Worm (Caenorhabditis elegans) whole organism, L4 larva: ENCODE measurements around the gene C46A5.6.

Experiments used
- D1046.2 ChIP-seq: fragments of 200-800 bp; sonication (Bioruptor generic); IDR thresholded peaks from 2 replicates; pipeline ENCODE4 v1.3.6; 2022; ENCODE audit warnings: missing genetic modification characterization, missing compliant biosample characterization
- T20F7.1 ChIP-seq: fragments of 200-800 bp; sonication (Bioruptor generic); optimal IDR thresholded peaks from 2 replicates; lab custom pipeline; 2018; ENCODE audit warnings: mild to moderate bottlenecking, missing genetic modification characterization, missing compliant biosample characterization
- Y48G9A.11 ChIP-seq: fragments of 200-800 bp; sonication (Bioruptor generic); IDR thresholded peaks from 2 replicates; pipeline ENCODE4 v1.3.6; 2022; ENCODE audit warnings: missing genetic modification reagents, missing genetic modification characterization, missing compliant biosample characterization
- Y5F2A.4 ChIP-seq: fragments of 200-800 bp; sonication (Bioruptor generic); optimal IDR thresholded peaks from 2 replicates; lab custom pipeline; 2018; ENCODE audit warnings: mild to moderate bottlenecking, missing genetic modification characterization, missing compliant biosample characterization
- aha-1 ChIP-seq: fragments of 150-350 bp; peaks from one replicate; lab custom pipeline; 2014; ENCODE audit warnings: missing biosample characterization, missing genetic modification characterization
- arid-1 ChIP-seq: fragments of 200-800 bp; sonication (Bioruptor generic); conservative IDR thresholded peaks from 2 replicates; pipeline ENCODE4 v1.3.6; 2022; ENCODE audit warnings: missing genetic modification reagents, missing genetic modification characterization, missing compliant biosample characterization
- ceh-28 ChIP-seq: fragments of 150-350 bp; optimal IDR thresholded peaks from 2 replicates; lab custom pipeline; 2014; ENCODE audit warnings: missing biosample characterization, missing genetic modification reagents, missing genetic modification characterization
- ceh-44 ChIP-seq: fragments of 200-800 bp; sonication (Bioruptor generic); IDR thresholded peaks from 2 replicates; pipeline ENCODE4 v1.3.6; 2022; ENCODE audit warnings: missing genetic modification reagents, missing genetic modification characterization, missing compliant biosample characterization
- daf-16 ChIP-seq, 3 experiments: sonication (generic microtip); optimal IDR thresholded peaks; 2 replicates each; lab custom pipeline; 2016 to 2017; ENCODE audit warnings: missing genetic modification characterization in 3 of 3, missing genetic modification reagents in 3 of 3, mild to moderate bottlenecking in 2 of 3, missing compliant biosample characterization in 2 of 3, missing biosample characterization in 1 of 3, moderate library complexity in 1 of 3
- daf-19 ChIP-seq: fragments of 200-800 bp; sonication (Bioruptor generic); conservative IDR thresholded peaks from 2 replicates; pipeline ENCODE4 v1.3.6; 2022; ENCODE audit warnings: missing genetic modification characterization, missing compliant biosample characterization
- dve-1 ChIP-seq: sonication (generic microtip); optimal IDR thresholded peaks from 2 replicates; lab custom pipeline; 2017; ENCODE audit warnings: antibody characterized with exemption, mild to moderate bottlenecking, missing genetic modification characterization, missing compliant biosample characterization; ENCODE audit not compliant: insufficient read depth
- fkh-10 ChIP-seq: fragments of 150-350 bp; optimal IDR thresholded peaks from 2 replicates; lab custom pipeline; 2014; ENCODE audit warnings: missing biosample characterization, missing genetic modification reagents, missing genetic modification characterization
- lin-38 ChIP-seq: fragments of 200-800 bp; sonication (Bioruptor generic); IDR thresholded peaks from 2 replicates; pipeline ENCODE4 v1.3.6; 2022; ENCODE audit warnings: missing genetic modification reagents, missing genetic modification characterization, missing compliant biosample characterization
- lir-3 ChIP-seq: sonication (generic microtip); optimal IDR thresholded peaks from 2 replicates; lab custom pipeline; 2016; ENCODE audit warnings: mild to moderate bottlenecking, missing genetic modification characterization, missing compliant biosample characterization
- lsy-2 ChIP-seq, 2 experiments: fragments of 150-350 bp in 1 of 2; sonication (generic microtip) in 1 of 2; optimal IDR thresholded peaks; 2 replicates each; lab custom pipeline; 2014 to 2017; ENCODE audit warnings: missing biosample characterization in 2 of 2, missing genetic modification characterization in 2 of 2
- madf-9 ChIP-seq: fragments of 200-800 bp; sonication (Bioruptor generic); conservative IDR thresholded peaks from 2 replicates; pipeline ENCODE4 v1.3.6; 2022; ENCODE audit warnings: missing genetic modification reagents, missing genetic modification characterization, missing compliant biosample characterization
- mxl-2 ChIP-seq: fragments of 200-800 bp; sonication (Bioruptor generic); conservative IDR thresholded peaks from 2 replicates; pipeline ENCODE4 v1.3.6; 2022; ENCODE audit warnings: missing genetic modification reagents, missing genetic modification characterization, missing compliant biosample characterization
- mxl-3 ChIP-seq: fragments of 200-800 bp; sonication (Bioruptor generic); optimal IDR thresholded peaks from 2 replicates; lab custom pipeline; 2018; ENCODE audit warnings: mild to moderate bottlenecking, missing genetic modification characterization, missing compliant biosample characterization
- nhr-102 ChIP-seq: sonication (generic microtip); optimal IDR thresholded peaks from 2 replicates; lab custom pipeline; 2016; ENCODE audit warnings: mild to moderate bottlenecking, missing genetic modification characterization, moderate library complexity, missing compliant biosample characterization
- nhr-48 ChIP-seq: sonication (generic microtip); optimal IDR thresholded peaks from 2 replicates; lab custom pipeline; 2016; ENCODE audit warnings: mild to moderate bottlenecking, missing genetic modification characterization, missing compliant biosample characterization
- nhr-6 ChIP-seq: fragments of 150-350 bp; optimal IDR thresholded peaks from 2 replicates; lab custom pipeline; 2014; ENCODE audit warnings: missing biosample characterization, missing genetic modification characterization
- nhr-77 ChIP-seq: fragments of 150-350 bp; optimal IDR thresholded peaks from 2 replicates; lab custom pipeline; 2014; ENCODE audit warnings: missing biosample characterization, missing genetic modification characterization
- pha-4 ChIP-seq, 2 experiments: fragments of 150-350 bp in 1 of 2; fragments of 200-800 bp in 1 of 2; sonication (Bioruptor generic) in 1 of 2; IDR thresholded peaks in 1 of 2; optimal IDR thresholded peaks in 1 of 2; 2 replicates each; pipeline versions ENCODE4 v1.3.6 to Lab custom; 2014 to 2022; ENCODE audit warnings: missing genetic modification characterization in 2 of 2, missing genetic modification reagents in 2 of 2, missing biosample characterization in 1 of 2, missing compliant biosample characterization in 1 of 2
- php-3 ChIP-seq: fragments of 200-800 bp; sonication (Bioruptor generic); IDR thresholded peaks from 2 replicates; pipeline ENCODE4 v1.3.6; 2022; ENCODE audit warnings: missing genetic modification reagents, missing genetic modification characterization, missing compliant biosample characterization
- pqm-1 ChIP-seq: sonication (generic microtip); optimal IDR thresholded peaks from 2 replicates; lab custom pipeline; 2017; ENCODE audit warnings: missing biosample characterization, missing genetic modification characterization
- saeg-2 ChIP-seq: fragments of 200-800 bp; sonication (Bioruptor generic); IDR thresholded peaks from 2 replicates; pipeline ENCODE4 v1.3.6; 2022; ENCODE audit warnings: missing genetic modification reagents, missing genetic modification characterization, missing compliant biosample characterization
- set-16 ChIP-seq: fragments of 200-800 bp; sonication (Bioruptor generic); IDR thresholded peaks from 2 replicates; pipeline ENCODE4 v1.3.6; 2022; ENCODE audit warnings: missing genetic modification reagents, missing genetic modification characterization, missing compliant biosample characterization
- snpc-1.2 ChIP-seq: fragments of 200-800 bp; sonication (Bioruptor generic); IDR thresholded peaks from 2 replicates; pipeline ENCODE4 v1.3.6; 2022; ENCODE audit warnings: missing genetic modification reagents, missing genetic modification characterization, missing compliant biosample characterization
- snpc-4 ChIP-seq: fragments of 150-350 bp; optimal IDR thresholded peaks from 2 replicates; lab custom pipeline; 2014; ENCODE audit warnings: missing biosample characterization, missing genetic modification characterization
- unc-62 ChIP-seq, 3 experiments: fragments of 150-350 bp in 1 of 3; sonication (generic microtip); optimal IDR thresholded peaks in 2 of 3; peaks in 1 of 3; 1 replicate in 1 of 3; 2 replicates in 2 of 3; lab custom pipeline; 2014 to 2017; ENCODE audit warnings: missing biosample characterization in 3 of 3, missing genetic modification characterization in 3 of 3, missing genetic modification reagents in 3 of 3, missing genotype in 1 of 3
- zfp-2 ChIP-seq: sonication (generic microtip); optimal IDR thresholded peaks from 2 replicates; lab custom pipeline; 2016; ENCODE audit warnings: mild to moderate bottlenecking, missing genetic modification characterization, missing compliant biosample characterization
- zfp-3 ChIP-seq: fragments of 200-800 bp; sonication (Bioruptor generic); conservative IDR thresholded peaks from 2 replicates; pipeline ENCODE4 v1.3.6; 2022; ENCODE audit warnings: missing genetic modification reagents, missing genetic modification characterization, missing compliant biosample characterization

C46A5.6 gene

DNA sequence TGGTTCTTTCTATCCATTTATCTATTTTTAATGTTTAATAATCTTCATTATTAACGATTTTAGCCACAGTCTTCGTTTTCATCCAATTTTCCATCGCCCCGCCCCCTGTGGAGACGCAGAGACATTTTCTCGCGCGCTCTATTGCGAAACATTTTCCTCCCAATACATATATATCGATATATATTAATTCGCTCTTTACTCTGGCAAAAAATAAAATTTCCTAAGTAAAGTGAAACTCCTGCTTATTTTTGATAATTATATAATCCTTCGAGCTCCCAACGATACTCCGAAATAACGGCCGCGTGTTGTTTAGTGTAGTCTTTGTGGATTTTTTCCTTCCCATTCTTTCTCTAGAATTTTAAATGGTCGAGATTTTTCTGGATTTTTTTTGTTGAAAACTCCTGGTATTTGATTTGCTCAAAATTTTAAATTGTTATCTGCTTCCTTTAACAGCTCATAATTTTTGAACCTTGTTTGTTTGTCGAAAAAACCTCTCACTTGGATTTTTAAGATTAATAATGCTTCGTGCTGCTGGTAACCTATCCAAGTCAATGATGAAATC is 35.2 kb downstream of the C46A5.6 start, which contains the start of gene sucg-1:
TSS of gene sucg-1 (plus strand) at position 512 of the 562 bp plus-strand sequence.
- TF ChIP-seq T20F7.1 (GFP tag; lab: Kevin White, UChicago) (peak; percentile 82), nhr-77 (tag; lab: Kevin White, UChicago) (no peak)
- TF ChIP-seq, all 104 proteins: peak for 1

DNA sequence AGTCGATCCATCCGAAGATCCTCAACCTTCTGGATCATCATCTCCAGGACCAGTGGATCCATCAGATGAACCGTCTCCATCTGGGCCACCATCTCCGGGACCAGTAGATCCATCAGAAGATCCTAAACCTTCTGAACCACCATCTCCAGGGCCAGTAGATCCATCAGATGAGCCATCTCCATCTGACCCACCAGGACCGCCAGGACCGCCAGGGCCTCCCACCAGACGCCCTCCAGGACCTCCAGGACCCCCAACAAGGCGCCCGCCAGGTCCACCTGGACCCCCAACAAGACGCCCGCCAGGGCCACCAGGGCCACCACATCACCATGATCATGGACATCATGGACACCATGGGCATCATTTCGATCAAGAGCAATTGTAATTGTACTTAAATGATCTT is 36.4 kb downstream of the C46A5.6 start:
- TF ChIP-seq saeg-2 (0 out of 2 replicates have a peak, but pooled peaks have one; percentile 22), nhr-102 (tag; lab: Kevin White, UChicago) (no peak), Y48G9A.11 (GFP tag; lab: Robert Waterston, UW) (0 out of 2 replicates have a peak, but pooled peaks have one; percentile 21), daf-16 (GFP tag; optimal IDR thresholded peaks at IDR 0.05; lab: Kevin White, UChicago) (no peak), daf-16 (tag; optimal IDR thresholded peaks at IDR 0.05; lab: Kevin White, UChicago) (no peak), set-16 (GFP tag; lab: Robert Waterston, UW) (peak; percentile 95), lin-38 (GFP tag; lab: Robert Waterston, UW) (no peak), aha-1 (tag; lab: Kevin White, UChicago) (peak; percentile 87), mxl-3 (GFP tag; lab: Kevin White, UChicago) (no peak), madf-9 (GFP tag; lab: Robert Waterston, UW) (no peak)

DNA sequence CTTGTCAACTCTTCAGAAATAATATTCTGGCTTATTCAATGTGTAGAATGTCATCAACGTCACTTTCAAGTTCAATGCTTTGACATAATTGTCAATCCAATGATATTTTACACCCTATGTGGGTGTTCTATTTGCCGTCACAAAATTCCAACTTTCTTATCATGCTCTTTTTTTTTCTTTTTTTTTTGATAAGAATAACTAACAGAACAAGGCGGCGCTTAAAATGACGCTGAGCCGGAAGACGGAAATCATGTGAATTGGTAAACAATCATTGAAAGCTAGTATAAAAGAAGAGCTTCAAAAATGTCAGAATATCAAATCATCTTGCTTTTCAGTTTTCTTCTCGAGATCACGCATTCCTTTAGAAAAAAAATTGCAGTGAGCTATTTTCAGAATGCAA is 37.3 kb downstream of the C46A5.6 start, which contains the start of gene C50F7.5:
TSS of gene C50F7.5 (plus strand) at position 395 of the 400 bp plus-strand sequence.
- TF ChIP-seq zfp-2 (tag; lab: Kevin White, UChicago) (no peak), php-3 (GFP tag; lab: Robert Waterston, UW) (no peak), ceh-28 (tag; lab: Kevin White, UChicago) (no peak), pqm-1 (peak; percentile 68), D1046.2 (GFP tag; lab: Robert Waterston, UW) (no peak), snpc-4 (tag; lab: Kevin White, UChicago) (no peak), pha-4 (GFP tag; IDR thresholded peaks at IDR 0.05; lab: Robert Waterston, UW) (no peak), pha-4 (tag; optimal IDR thresholded peaks at IDR 0.05; lab: Kevin White, UChicago) (no peak), ceh-44 (GFP tag; lab: Robert Waterston, UW) (no peak), dve-1 (tag; lab: Kevin White, UChicago) (peak; percentile 40), daf-19 (no peak), fkh-10 (no peak)

DNA sequence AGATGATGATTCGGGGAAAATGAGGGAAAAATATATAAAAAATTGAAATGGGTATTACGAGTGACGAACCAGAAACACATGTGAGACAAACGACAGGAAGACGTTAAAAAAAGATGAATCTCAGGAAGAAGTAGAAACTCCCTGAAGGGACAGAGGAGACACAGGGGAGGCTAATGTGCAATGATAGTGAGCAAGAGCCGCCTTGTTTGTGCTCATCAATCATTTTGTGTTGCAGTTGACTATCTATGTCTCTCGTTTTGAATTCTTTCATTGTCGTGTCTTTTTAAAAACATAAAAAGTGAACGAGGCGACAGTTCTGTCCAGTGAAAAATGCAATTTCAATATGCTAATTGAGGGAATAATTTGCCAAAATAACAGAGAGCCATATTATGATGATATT is 38.7 kb downstream of the C46A5.6 start:
- no peak for TF ChIP-seq arid-1 (GFP tag; lab: Robert Waterston, UW)
- TF ChIP-seq aha-1 (tag; lab: Kevin White, UChicago): peak; percentile 69
- peak in 1 of 2 experiments; percentile 14 for TF ChIP-seq unc-62 (GFP tag; optimal IDR thresholded peaks at IDR 0.05 in 1 of 2; lab: Kevin White, UChicago)
- no peak for TF ChIP-seq unc-62 (tag; optimal IDR thresholded peaks at IDR 0.05; lab: Kevin White, UChicago)

DNA sequence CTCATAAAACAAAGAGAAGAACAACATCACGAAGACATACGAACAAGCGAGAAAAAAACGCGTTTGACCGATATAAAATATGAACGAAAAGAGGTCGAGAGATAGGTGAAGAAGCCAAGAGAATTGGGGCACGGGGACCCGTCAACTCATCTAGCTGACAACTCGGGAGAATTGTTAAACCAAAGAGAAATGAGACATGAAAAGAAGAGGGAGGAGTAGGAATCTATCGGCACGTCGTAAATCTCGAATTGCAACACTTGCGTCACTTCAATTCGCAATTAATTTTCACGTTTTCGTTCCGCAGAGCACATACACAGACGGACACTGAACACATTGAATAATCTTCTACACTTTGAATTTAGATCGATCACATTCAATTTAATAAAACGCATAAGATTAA is 40.1 kb downstream of the C46A5.6 start:
- TF ChIP-seq mxl-2 (GFP tag; lab: Robert Waterston, UW) (no peak), unc-62 (GFP tag; optimal IDR thresholded peaks at IDR 0.05 in 1 of 2; lab: Kevin White, UChicago) (peak in 1 of 2 experiments; percentile 7), unc-62 (tag; optimal IDR thresholded peaks at IDR 0.05; lab: Kevin White, UChicago) (no peak), saeg-2 (no peak), lsy-2 (tag; optimal IDR thresholded peaks at IDR 0.05; lab: Kevin White, UChicago) (no peak), zfp-2 (tag; lab: Kevin White, UChicago) (no peak), zfp-3 (no peak), nhr-6 (no peak)
- TF ChIP-seq, all 104 proteins: peak for 1

DNA sequence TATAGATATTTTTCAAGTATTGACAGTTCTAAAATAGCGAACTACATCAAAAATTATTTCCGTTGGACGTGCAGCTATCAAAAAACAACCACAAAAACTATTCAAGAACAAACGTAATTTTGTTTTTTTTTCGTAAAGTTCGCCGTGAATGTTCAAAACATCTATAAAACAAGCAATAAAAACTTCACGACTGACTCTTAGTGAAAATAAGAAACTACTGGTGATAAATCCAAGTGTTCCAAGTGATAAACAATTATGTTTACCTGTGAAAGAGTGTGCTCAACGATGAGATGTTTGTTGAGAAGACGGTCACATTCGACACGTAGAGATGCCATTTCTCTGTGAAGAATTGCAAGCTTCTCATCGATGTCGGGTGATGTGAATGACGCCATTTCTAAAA is 40.8 kb downstream of the C46A5.6 start, which contains the start of gene C50F7.6:
TSS of gene C50F7.6 (minus strand) at position 394 of the 400 bp plus-strand sequence.
- TF ChIP-seq daf-16 (GFP tag; optimal IDR thresholded peaks at IDR 0.05; lab: Kevin White, UChicago) (peak in 1 of 2 experiments; percentile 78), daf-16 (tag; optimal IDR thresholded peaks at IDR 0.05; lab: Kevin White, UChicago) (no peak), lir-3 (tag; lab: Kevin White, UChicago) (no peak), snpc-1.2 (no peak), nhr-48 (tag; lab: Kevin White, UChicago) (no peak), Y5F2A.4 (GFP tag; lab: Kevin White, UChicago) (no peak)
